Worm (Caenorhabditis elegans) whole organism, mixed stage, embryonic: Measurements from ENCODE around the gene ZK616.5.
A peak's percentile ranks its signal among the peaks of the same experiment; 100 is the strongest.

Experiments
- M03D4.4 ChIP-seq: sonication (generic microtip); optimal IDR thresholded peaks from 2 replicates; lab custom pipeline; 2017; ENCODE audit warnings: mild to moderate bottlenecking, missing genetic modification characterization, missing compliant biosample characterization
- bed-3 ChIP-seq: fragments of 200-800 bp; sonication (Bioruptor generic); optimal IDR thresholded peaks from 3 replicates; lab custom pipeline; 2018; ENCODE audit warnings: mild to moderate bottlenecking, missing genetic modification characterization, moderate library complexity, missing compliant biosample characterization
- blmp-1 ChIP-seq: fragments of 150-350 bp; optimal IDR thresholded peaks from 2 replicates; lab custom pipeline; 2014; ENCODE audit warnings: missing biosample characterization, missing genetic modification characterization
- ceh-43 ChIP-seq: fragments of 200-800 bp; sonication (Bioruptor generic); optimal IDR thresholded peaks from 2 replicates; lab custom pipeline; 2018; ENCODE audit warnings: mild to moderate bottlenecking, missing genetic modification characterization, moderate library complexity, missing compliant biosample characterization
- ceh-83 ChIP-seq: fragments of 200-800 bp; sonication (Bioruptor generic); optimal IDR thresholded peaks from 2 replicates; lab custom pipeline; 2018; ENCODE audit warnings: mild to moderate bottlenecking, missing genetic modification characterization, missing compliant biosample characterization
- ces-1 ChIP-seq: fragments of 150-350 bp; optimal IDR thresholded peaks from 2 replicates; lab custom pipeline; 2014; ENCODE audit warnings: missing biosample characterization, missing genetic modification reagents, missing genetic modification characterization
- cnd-1 ChIP-seq: fragments of 200-800 bp; sonication (Bioruptor generic); optimal IDR thresholded peaks from 2 replicates; lab custom pipeline; 2018; ENCODE audit warnings: mild to moderate bottlenecking, missing genetic modification characterization, missing compliant biosample characterization
- drap-1 ChIP-seq: fragments of 200-800 bp; sonication (Bioruptor generic); optimal IDR thresholded peaks from 3 replicates; lab custom pipeline; 2018; ENCODE audit warnings: mild to moderate bottlenecking, missing genetic modification characterization, missing compliant biosample characterization
- elt-1 ChIP-seq: sonication (generic microtip); optimal IDR thresholded peaks from 2 replicates; lab custom pipeline; 2017; ENCODE audit warnings: missing genetic modification characterization, mild to moderate bottlenecking, missing compliant biosample characterization, antibody characterized with exemption, moderate library complexity, borderline replicate concordance; ENCODE audit not compliant: insufficient read depth
- elt-3 ChIP-seq: fragments of 150-350 bp; optimal IDR thresholded peaks from 2 replicates; lab custom pipeline; 2014; ENCODE audit warnings: missing biosample characterization, missing genetic modification characterization
- ham-2 ChIP-seq: fragments of 200-800 bp; sonication (Bioruptor generic); optimal IDR thresholded peaks from 2 replicates; lab custom pipeline; 2018; ENCODE audit warnings: mild to moderate bottlenecking, missing genetic modification characterization, missing compliant biosample characterization
- lin-13 ChIP-seq: fragments of 150-350 bp; optimal IDR thresholded peaks from 2 replicates; lab custom pipeline; 2014; ENCODE audit warnings: missing biosample characterization, missing genetic modification characterization
- lin-32 ChIP-seq: fragments of 200-800 bp; sonication (Bioruptor generic); optimal IDR thresholded peaks from 2 replicates; lab custom pipeline; 2018; ENCODE audit warnings: mild to moderate bottlenecking, missing genetic modification characterization, missing compliant biosample characterization
- lsy-2 ChIP-seq: fragments of 150-350 bp; optimal IDR thresholded peaks from 2 replicates; lab custom pipeline; 2014; ENCODE audit warnings: missing biosample characterization, missing genetic modification characterization
- mab-5 ChIP-seq: fragments of 150-350 bp; optimal IDR thresholded peaks from 2 replicates; lab custom pipeline; 2014; ENCODE audit warnings: missing biosample characterization, missing genetic modification characterization
- mep-1 ChIP-seq: fragments of 150-350 bp; optimal IDR thresholded peaks from 2 replicates; lab custom pipeline; 2017; ENCODE audit warnings: missing biosample characterization, missing genetic modification reagents, missing genetic modification characterization, inconsistent platforms
- mls-2 ChIP-seq: sonication (generic microtip); optimal IDR thresholded peaks from 2 replicates; lab custom pipeline; 2016; ENCODE audit warnings: mild to moderate bottlenecking, missing genetic modification characterization, moderate library complexity, missing compliant biosample characterization
- nhr-12 ChIP-seq: fragments of 150-350 bp; optimal IDR thresholded peaks from 2 replicates; lab custom pipeline; 2014; ENCODE audit warnings: missing biosample characterization, missing genetic modification characterization
- nhr-2 ChIP-seq: fragments of 150-350 bp; optimal IDR thresholded peaks from 2 replicates; lab custom pipeline; 2014; ENCODE audit warnings: missing biosample characterization, missing genetic modification characterization
- nhr-237 ChIP-seq: fragments of 150-350 bp; optimal IDR thresholded peaks from 2 replicates; lab custom pipeline; 2014; ENCODE audit warnings: missing biosample characterization, missing genetic modification characterization
- nhr-28 ChIP-seq: fragments of 150-350 bp; optimal IDR thresholded peaks from 2 replicates; lab custom pipeline; 2014; ENCODE audit warnings: missing biosample characterization, missing genetic modification characterization
- nhr-76 ChIP-seq: sonication (generic microtip); optimal IDR thresholded peaks from 2 replicates; lab custom pipeline; 2017; ENCODE audit warnings: missing biosample characterization, missing genetic modification characterization
- sem-2 ChIP-seq: fragments of 200-800 bp; sonication (Bioruptor generic); optimal IDR thresholded peaks from 2 replicates; lab custom pipeline; 2018; ENCODE audit warnings: mild to moderate bottlenecking, missing genetic modification characterization, missing compliant biosample characterization
- snpc-4 ChIP-seq: fragments of 150-350 bp; optimal IDR thresholded peaks from 2 replicates; lab custom pipeline; 2014; ENCODE audit warnings: missing biosample characterization, missing genetic modification characterization
- sptf-1 ChIP-seq: sonication (generic microtip); optimal IDR thresholded peaks from 2 replicates; lab custom pipeline; 2017; ENCODE audit warnings: mild to moderate bottlenecking, missing genetic modification characterization, moderate library complexity, missing compliant biosample characterization
- tbx-8 ChIP-seq: fragments of 200-800 bp; sonication (Bioruptor generic); optimal IDR thresholded peaks from 2 replicates; lab custom pipeline; 2018; ENCODE audit warnings: mild to moderate bottlenecking, missing genetic modification characterization, moderate library complexity, missing compliant biosample characterization
- unc-120 ChIP-seq: sonication (generic microtip); optimal IDR thresholded peaks from 2 replicates; lab custom pipeline; 2017; ENCODE audit warnings: missing genetic modification characterization, missing compliant biosample characterization; ENCODE audit not compliant: poor library complexity, severe bottlenecking
- unc-39 ChIP-seq: fragments of 150-350 bp; optimal IDR thresholded peaks from 2 replicates; lab custom pipeline; 2014; ENCODE audit warnings: missing biosample characterization, missing genetic modification characterization
- unc-62 ChIP-seq: fragments of 150-350 bp; optimal IDR thresholded peaks from 2 replicates; lab custom pipeline; 2014; ENCODE audit warnings: missing biosample characterization, missing genetic modification reagents, missing genetic modification characterization
- zip-8 ChIP-seq: fragments of 150-350 bp; optimal IDR thresholded peaks from 2 replicates; lab custom pipeline; 2014; ENCODE audit warnings: missing biosample characterization, missing genetic modification characterization
- ztf-11 ChIP-seq: fragments of 150-350 bp; optimal IDR thresholded peaks from 2 replicates; lab custom pipeline; 2014; ENCODE audit warnings: missing biosample characterization, missing genetic modification characterization

The ZK616.5 gene

DNA sequence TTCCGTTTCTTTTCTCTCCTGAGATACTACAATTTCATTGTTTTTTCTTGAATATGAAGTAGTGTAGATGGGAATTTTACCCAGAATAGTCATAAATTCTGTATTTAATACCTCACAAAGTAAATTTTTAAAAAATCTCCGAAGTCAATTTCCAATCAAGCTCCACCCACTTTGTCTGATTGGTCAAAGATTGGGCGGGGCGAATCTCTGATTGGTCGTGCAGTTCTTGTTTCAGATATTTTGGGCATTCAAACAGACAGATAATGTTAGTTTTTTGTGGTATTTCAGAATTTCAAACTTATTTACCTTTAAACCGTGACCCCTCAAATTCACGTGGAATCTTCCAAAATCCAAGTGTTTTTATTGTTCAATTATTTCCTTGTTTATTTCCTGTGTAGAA is 31.2 kb upstream of the ZK616.5 start, which contains the start of gene F41H10.5:
Gene F41H10.5, plus strand, starts transcription at position 375 of the 400 bp plus-strand sequence.
- no peak for TF ChIP-seq ceh-43 (GFP tag; lab: Kevin White, UChicago)
- no peak for TF ChIP-seq mab-5 (tag; lab: Kevin White, UChicago)
- TF ChIP-seq nhr-76 (tag; lab: Kevin White, UChicago): no peak
- TF ChIP-seq zip-8 (tag; lab: Kevin White, UChicago): no peak
- TF ChIP-seq unc-120 (tag; lab: Kevin White, UChicago): no peak

DNA sequence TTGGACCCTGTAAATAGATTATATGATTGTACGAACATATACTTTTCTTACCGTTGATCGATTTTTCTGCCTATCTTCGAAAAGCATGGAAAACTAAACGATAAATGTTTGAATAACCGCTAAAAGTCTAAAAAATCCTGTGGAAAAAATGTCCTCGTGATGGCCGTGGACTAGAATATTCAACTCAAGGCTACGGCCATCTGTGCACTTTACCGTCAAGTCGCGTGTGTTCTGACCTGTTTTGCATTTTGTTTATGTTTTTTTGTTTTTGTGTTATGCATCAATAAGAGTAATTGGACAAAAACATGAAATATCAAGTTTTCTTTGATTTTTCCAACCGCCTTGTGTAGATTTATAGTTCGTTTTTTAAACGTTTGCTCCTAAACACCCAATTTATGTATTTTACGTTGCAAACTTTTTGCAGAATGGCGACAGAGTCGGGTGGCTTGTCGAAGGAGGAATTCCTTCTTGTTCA is 27.6 kb upstream of the ZK616.5 start, which contains the start of the genes hda-6 and F41H10.4:
Gene hda-6, minus strand, starts transcription at position 172 of the 475 bp plus-strand sequence.
Gene F41H10.4, plus strand, starts transcription at position 425 of the 475 bp plus-strand sequence.
- TF ChIP-seq ceh-43 (GFP tag; lab: Kevin White, UChicago) (no peak), lsy-2 (tag; lab: Kevin White, UChicago) (peak; percentile 61), nhr-237 (tag; lab: Kevin White, UChicago) (peak; percentile 4), mep-1 (tag; lab: Kevin White, UChicago) (peak; percentile 29), lin-13 (tag; lab: Kevin White, UChicago) (peak; percentile 70)
- TF ChIP-seq, all 35 proteins: peak for 4

- no peak for TF ChIP-seq ham-2 (GFP tag; lab: Kevin White, UChicago)
- no peak for TF ChIP-seq ztf-11 (tag; lab: Kevin White, UChicago)
- no peak for TF ChIP-seq unc-120 (tag; lab: Kevin White, UChicago)
- TF ChIP-seq cnd-1 (tag; lab: Kevin White, UChicago): no peak
- no peak for TF ChIP-seq mep-1 (tag; lab: Kevin White, UChicago)
- TF ChIP-seq M03D4.4 (tag; lab: Kevin White, UChicago): no peak
- TF ChIP-seq nhr-76 (tag; lab: Kevin White, UChicago): no peak
- no peak for TF ChIP-seq unc-39
- TF ChIP-seq ces-1 (GFP tag; lab: Kevin White, UChicago): no peak
- no peak for TF ChIP-seq mab-5 (tag; lab: Kevin White, UChicago)
- TF ChIP-seq lin-32 (GFP tag; lab: Kevin White, UChicago): no peak
- no peak for TF ChIP-seq elt-1 (tag; lab: Kevin White, UChicago)
- TF ChIP-seq mls-2 (tag; lab: Kevin White, UChicago): no peak
These were observed 25.2 kb upstream of the ZK616.5 start, which contains the start of gene sand-1 for ce11 chrIV:5366567-5366966. TSS of gene sand-1 (plus strand) at chrIV:5366867.

- no peak for TF ChIP-seq nhr-2
- no peak for TF ChIP-seq drap-1 (GFP tag; lab: Kevin White, UChicago)
- TF ChIP-seq ham-2 (GFP tag; lab: Kevin White, UChicago): no peak
- no peak for TF ChIP-seq ztf-11 (tag; lab: Kevin White, UChicago)
- no peak for TF ChIP-seq elt-3 (tag; lab: Kevin White, UChicago)
- TF ChIP-seq snpc-4 (tag; lab: Kevin White, UChicago): no peak
These were observed 23.8 kb upstream of the ZK616.5 start for ce11 chrIV:5367899-5368298.

- TF ChIP-seq ham-2 (GFP tag; lab: Kevin White, UChicago) (peak; percentile 71), ces-1 (GFP tag; lab: Kevin White, UChicago) (peak; percentile 43), tbx-8 (GFP tag; lab: Kevin White, UChicago) (no peak)
These were observed 22.9 kb upstream of the ZK616.5 start for ce11 chrIV:5368860-5369259.

DNA sequence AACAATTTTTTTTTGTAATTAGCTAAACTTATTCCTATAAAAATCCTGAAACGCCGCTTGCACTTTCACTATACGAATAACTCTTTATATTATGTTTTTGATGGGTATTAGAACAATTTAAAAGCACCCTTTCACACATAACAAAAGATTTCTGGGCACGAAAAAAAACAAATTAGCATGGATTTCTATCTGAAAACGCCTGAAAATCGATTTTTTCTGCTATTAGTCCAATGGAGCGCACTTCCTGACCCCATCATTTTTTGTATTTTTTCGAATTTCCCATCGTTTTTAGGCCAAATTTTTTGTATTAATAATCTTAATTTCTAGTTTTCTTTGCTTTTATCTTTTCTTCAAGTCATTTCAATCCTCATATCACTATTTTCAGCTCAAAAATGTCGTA is 22.3 kb upstream of the ZK616.5 start, which contains the start of gene F41H10.3:
Gene F41H10.3, plus strand, starts transcription at position 388 of the 400 bp plus-strand sequence.
- TF ChIP-seq blmp-1 (tag; lab: Kevin White, UChicago) (no peak), ceh-83 (no peak), drap-1 (GFP tag; lab: Kevin White, UChicago) (no peak), bed-3 (GFP tag; lab: Kevin White, UChicago) (no peak), nhr-28 (tag; lab: Kevin White, UChicago) (no peak), sem-2 (GFP tag; lab: Kevin White, UChicago) (no peak), snpc-4 (tag; lab: Kevin White, UChicago) (no peak), ztf-11 (tag; lab: Kevin White, UChicago) (no peak), nhr-12 (tag; lab: Kevin White, UChicago) (no peak), elt-1 (tag; lab: Kevin White, UChicago) (no peak), ceh-43 (GFP tag; lab: Kevin White, UChicago) (no peak), unc-62 (no peak), lin-32 (GFP tag; lab: Kevin White, UChicago) (no peak), sptf-1 (tag; lab: Kevin White, UChicago) (no peak), zip-8 (tag; lab: Kevin White, UChicago) (no peak), ham-2 (GFP tag; lab: Kevin White, UChicago) (no peak), cnd-1 (tag; lab: Kevin White, UChicago) (no peak), unc-39 (no peak)
- TF ChIP-seq, all 35 proteins: peak for 0
